Worm (Caenorhabditis elegans) whole organism, L2 larva: Measurements from ENCODE around the gene mec-9.

ENCODE experiments used
- ceh-82 ChIP-seq: fragments of 150-350 bp; optimal IDR thresholded peaks from 2 replicates; lab custom pipeline; 2014; ENCODE audit warnings: missing biosample characterization, missing genetic modification characterization
- fos-1 ChIP-seq: fragments of 150-350 bp; optimal IDR thresholded peaks from 2 replicates; lab custom pipeline; 2014; ENCODE audit warnings: missing biosample characterization, missing genetic modification characterization
- nhr-25 ChIP-seq: fragments of 150-350 bp; sonication (generic microtip); optimal IDR thresholded peaks from 3 replicates; lab custom pipeline; 2014; ENCODE audit warnings: missing biosample characterization, missing genetic modification characterization
- sma-9 ChIP-seq, 2 experiments: fragments of 150-350 bp in 1 of 2; sonication (generic microtip) in 1 of 2; optimal IDR thresholded peaks; 2 replicates each; lab custom pipeline; 2014 to 2016; ENCODE audit warnings: missing genetic modification characterization in 2 of 2, mild to moderate bottlenecking in 1 of 2, missing biosample characterization in 1 of 2, missing compliant biosample characterization in 1 of 2, missing genetic modification reagents in 1 of 2, moderate library complexity in 1 of 2
- unc-55 ChIP-seq: fragments of 150-350 bp; sonication (generic microtip); optimal IDR thresholded peaks from 3 replicates; lab custom pipeline; 2014; ENCODE audit warnings: missing biosample characterization, missing genetic modification reagents, missing genetic modification characterization
- unc-62 ChIP-seq: fragments of 150-350 bp; optimal IDR thresholded peaks from 2 replicates; lab custom pipeline; 2014; ENCODE audit warnings: missing biosample characterization, missing genetic modification reagents, missing genetic modification characterization

DNA sequence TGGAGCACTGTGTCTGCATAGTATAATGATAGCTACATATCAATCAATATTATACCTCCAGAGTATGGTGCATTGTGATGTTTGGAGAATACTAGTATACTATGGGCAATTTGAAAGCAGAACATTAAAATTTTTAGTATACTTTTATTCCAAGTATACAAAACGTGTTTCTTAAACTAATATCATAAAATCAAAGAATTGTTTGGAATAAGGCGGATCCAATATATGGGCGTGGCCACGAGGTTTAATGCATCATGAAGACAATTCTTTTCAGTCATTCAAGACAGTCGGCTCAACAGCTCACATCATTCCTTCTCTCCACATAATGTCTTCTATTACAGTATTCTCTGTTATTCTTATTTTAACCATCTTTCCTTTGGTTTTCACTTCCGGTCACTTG is 35.1 kb downstream of the mec-9 start, which contains the start of gene sdz-31:
- TF ChIP-seq unc-55, result no peak
- TF ChIP-seq ceh-82 (tag; lab: Kevin White, UChicago), result no peak
- TF ChIP-seq fos-1 (tag; lab: Kevin White, UChicago), result no peak
- no peak for TF ChIP-seq nhr-25
- TF ChIP-seq sma-9 (GFP tag; optimal IDR thresholded peaks at IDR 0.05; lab: Kevin White, UChicago), result no peak
- TF ChIP-seq sma-9 (tag; optimal IDR thresholded peaks at IDR 0.05; lab: Kevin White, UChicago), result no peak
- no peak for TF ChIP-seq unc-62 (GFP tag; lab: Kevin White, UChicago)
